Worm (Caenorhabditis elegans): ENCODE measurements around the gene vpat-1.

Gene vpat-1

ce11 chrX:1064064-1064463, 18.1 kb upstream of the vpat-1 start:
- TF ChIP-seq lin-11 (tag; optimal IDR thresholded peaks at IDR 0.05) (peak; percentile 11), unc-62 (GFP tag; optimal IDR thresholded peaks at IDR 0.05) (no peak), ztf-4 (tag; optimal IDR thresholded peaks at IDR 0.05) (no peak), nhr-25 (tag; optimal IDR thresholded peaks at IDR 0.05) (no peak), lin-39 (tag; optimal IDR thresholded peaks at IDR 0.05) (no peak), crh-2 (tag; optimal IDR thresholded peaks at IDR 0.05) (peak; percentile 38), sma-9 (GFP tag; optimal IDR thresholded peaks at IDR 0.05) (peak; percentile 38), sma-9 (tag; optimal IDR thresholded peaks at IDR 0.05) (no peak), nhr-23 (tag; optimal IDR thresholded peaks at IDR 0.05) (no peak), elt-3 (tag; optimal IDR thresholded peaks at IDR 0.05) (no peak), unc-39 (tag; optimal IDR thresholded peaks at IDR 0.05) (no peak), peb-1 (tag; optimal IDR thresholded peaks at IDR 0.05) (no peak), dmd-4 (tag; optimal IDR thresholded peaks at IDR 0.05) (no peak), skn-1 (tag; optimal IDR thresholded peaks at IDR 0.05) (no peak), lsy-2 (tag; optimal IDR thresholded peaks at IDR 0.05) (peak; percentile 9 to 56), nhr-21 (tag; optimal IDR thresholded peaks at IDR 0.05) (no peak), nhr-6 (tag; optimal IDR thresholded peaks at IDR 0.05) (no peak), ZK546.5 (tag; optimal IDR thresholded peaks at IDR 0.05) (no peak), alr-1 (tag; optimal IDR thresholded peaks at IDR 0.05) (no peak), nhr-237 (tag; optimal IDR thresholded peaks at IDR 0.05) (no peak), egl-27 (tag; optimal IDR thresholded peaks at IDR 0.05) (no peak), nhr-10 (tag; optimal IDR thresholded peaks at IDR 0.05) (no peak), ama-1 (optimal IDR thresholded peaks at IDR 0.05) (no peak), mab-5 (tag; optimal IDR thresholded peaks at IDR 0.05) (peak; percentile 59), nhr-12 (tag; optimal IDR thresholded peaks at IDR 0.05) (no peak), fos-1 (tag; optimal IDR thresholded peaks at IDR 0.05) (no peak), F13H6.1 (tag; optimal IDR thresholded peaks at IDR 0.05) (peak; percentile 78), C34F6.9 (tag; optimal IDR thresholded peaks at IDR 0.05) (peak; percentile 67), R02D3.7 (tag; optimal IDR thresholded peaks at IDR 0.05) (no peak), zag-1 (tag; optimal IDR thresholded peaks at IDR 0.05) (peak; percentile 76), blmp-1 (tag; optimal IDR thresholded peaks at IDR 0.05; ENCODE audit: insufficient read depth) (no peak), aly-2 (tag; optimal IDR thresholded peaks at IDR 0.05) (no peak), mbf-1 (tag; optimal IDR thresholded peaks at IDR 0.05) (no peak), ztf-1 (GFP tag; conservative IDR thresholded peaks at IDR 0.05) (no peak), snpc-4 (tag; optimal IDR thresholded peaks at IDR 0.05) (peak; percentile 31), unc-55 (GFP tag; optimal IDR thresholded peaks at IDR 0.05) (peak; percentile 83), nhr-77 (tag; optimal IDR thresholded peaks at IDR 0.05) (no peak), ztf-11 (tag; optimal IDR thresholded peaks at IDR 0.05) (no peak), lin-13 (GFP tag; optimal IDR thresholded peaks at IDR 0.05) (peak; percentile 15), Y55F3AM.14 (GFP tag; optimal IDR thresholded peaks at IDR 0.05) (peak; percentile 23), elt-1 (tag; optimal IDR thresholded peaks at IDR 0.05) (no peak), nhr-11 (tag; optimal IDR thresholded peaks at IDR 0.05) (no peak), ceh-82 (tag; optimal IDR thresholded peaks at IDR 0.05) (no peak), nhr-129 (tag; optimal IDR thresholded peaks at IDR 0.05) (peak; percentile 61), mdl-1 (tag; optimal IDR thresholded peaks at IDR 0.05) (peak in 1 of 2 experiments; percentile 62), ceh-16 (tag; optimal IDR thresholded peaks at IDR 0.05) (no peak), gmeb-1 (tag; optimal IDR thresholded peaks at IDR 0.05) (no peak), sma-3 (GFP tag; optimal IDR thresholded peaks at IDR 0.05) (no peak), sem-4 (tag; optimal IDR thresholded peaks at IDR 0.05) (peak; percentile 6)

Measured in whole organism, L2 larva.